Worm (Caenorhabditis elegans) whole organism, mixed stage, embryonic: ENCODE measurements around the gene ptr-5.

Experiments used
- M03D4.4 ChIP-seq: sonication (generic microtip); optimal IDR thresholded peaks from 2 replicates; lab custom pipeline; 2017; ENCODE audit warnings: mild to moderate bottlenecking, missing genetic modification characterization, missing compliant biosample characterization
- bed-3 ChIP-seq: fragments of 200-800 bp; sonication (Bioruptor generic); optimal IDR thresholded peaks from 3 replicates; lab custom pipeline; 2018; ENCODE audit warnings: mild to moderate bottlenecking, missing genetic modification characterization, moderate library complexity, missing compliant biosample characterization
- blmp-1 ChIP-seq: fragments of 150-350 bp; optimal IDR thresholded peaks from 2 replicates; lab custom pipeline; 2014; ENCODE audit warnings: missing biosample characterization, missing genetic modification characterization
- ceh-39 ChIP-seq: fragments of 150-350 bp; optimal IDR thresholded peaks from 2 replicates; lab custom pipeline; 2014; ENCODE audit warnings: missing biosample characterization, missing genetic modification characterization
- ces-1 ChIP-seq: fragments of 150-350 bp; optimal IDR thresholded peaks from 2 replicates; lab custom pipeline; 2014; ENCODE audit warnings: missing biosample characterization, missing genetic modification reagents, missing genetic modification characterization
- cnd-1 ChIP-seq: fragments of 200-800 bp; sonication (Bioruptor generic); optimal IDR thresholded peaks from 2 replicates; lab custom pipeline; 2018; ENCODE audit warnings: mild to moderate bottlenecking, missing genetic modification characterization, missing compliant biosample characterization
- drap-1 ChIP-seq: fragments of 200-800 bp; sonication (Bioruptor generic); optimal IDR thresholded peaks from 3 replicates; lab custom pipeline; 2018; ENCODE audit warnings: mild to moderate bottlenecking, missing genetic modification characterization, missing compliant biosample characterization
- elt-1 ChIP-seq: sonication (generic microtip); optimal IDR thresholded peaks from 2 replicates; lab custom pipeline; 2017; ENCODE audit warnings: missing genetic modification characterization, mild to moderate bottlenecking, missing compliant biosample characterization, antibody characterized with exemption, moderate library complexity, borderline replicate concordance; ENCODE audit not compliant: insufficient read depth
- elt-3 ChIP-seq: fragments of 150-350 bp; optimal IDR thresholded peaks from 2 replicates; lab custom pipeline; 2014; ENCODE audit warnings: missing biosample characterization, missing genetic modification characterization
- flh-1 ChIP-seq: fragments of 200-800 bp; sonication (Bioruptor generic); optimal IDR thresholded peaks from 2 replicates; lab custom pipeline; 2018; ENCODE audit warnings: mild to moderate bottlenecking, missing genetic modification characterization, moderate library complexity, missing compliant biosample characterization
- ham-2 ChIP-seq: fragments of 200-800 bp; sonication (Bioruptor generic); optimal IDR thresholded peaks from 2 replicates; lab custom pipeline; 2018; ENCODE audit warnings: mild to moderate bottlenecking, missing genetic modification characterization, missing compliant biosample characterization
- hlh-1 ChIP-seq: fragments of 150-350 bp; optimal IDR thresholded peaks from 2 replicates; lab custom pipeline; 2014; ENCODE audit warnings: missing biosample characterization, missing genetic modification reagents, missing genetic modification characterization
- lin-13 ChIP-seq: fragments of 150-350 bp; optimal IDR thresholded peaks from 2 replicates; lab custom pipeline; 2014; ENCODE audit warnings: missing biosample characterization, missing genetic modification characterization
- lin-32 ChIP-seq: fragments of 200-800 bp; sonication (Bioruptor generic); optimal IDR thresholded peaks from 2 replicates; lab custom pipeline; 2018; ENCODE audit warnings: mild to moderate bottlenecking, missing genetic modification characterization, missing compliant biosample characterization
- lsy-2 ChIP-seq: fragments of 150-350 bp; optimal IDR thresholded peaks from 2 replicates; lab custom pipeline; 2014; ENCODE audit warnings: missing biosample characterization, missing genetic modification characterization
- mab-5 ChIP-seq: fragments of 150-350 bp; optimal IDR thresholded peaks from 2 replicates; lab custom pipeline; 2014; ENCODE audit warnings: missing biosample characterization, missing genetic modification characterization
- mep-1 ChIP-seq: fragments of 150-350 bp; optimal IDR thresholded peaks from 2 replicates; lab custom pipeline; 2017; ENCODE audit warnings: missing biosample characterization, missing genetic modification reagents, missing genetic modification characterization, inconsistent platforms
- mls-2 ChIP-seq: sonication (generic microtip); optimal IDR thresholded peaks from 2 replicates; lab custom pipeline; 2016; ENCODE audit warnings: mild to moderate bottlenecking, missing genetic modification characterization, moderate library complexity, missing compliant biosample characterization
- nhr-12 ChIP-seq: fragments of 150-350 bp; optimal IDR thresholded peaks from 2 replicates; lab custom pipeline; 2014; ENCODE audit warnings: missing biosample characterization, missing genetic modification characterization
- nhr-2 ChIP-seq: fragments of 150-350 bp; optimal IDR thresholded peaks from 2 replicates; lab custom pipeline; 2014; ENCODE audit warnings: missing biosample characterization, missing genetic modification characterization
- nhr-28 ChIP-seq: fragments of 150-350 bp; optimal IDR thresholded peaks from 2 replicates; lab custom pipeline; 2014; ENCODE audit warnings: missing biosample characterization, missing genetic modification characterization
- nhr-76 ChIP-seq: sonication (generic microtip); optimal IDR thresholded peaks from 2 replicates; lab custom pipeline; 2017; ENCODE audit warnings: missing biosample characterization, missing genetic modification characterization
- pha-4 ChIP-seq: fragments of 150-350 bp; optimal IDR thresholded peaks from 2 replicates; lab custom pipeline; 2018; ENCODE audit warnings: missing biosample characterization, missing genetic modification reagents, missing genetic modification characterization
- sem-2 ChIP-seq: fragments of 200-800 bp; sonication (Bioruptor generic); optimal IDR thresholded peaks from 2 replicates; lab custom pipeline; 2018; ENCODE audit warnings: mild to moderate bottlenecking, missing genetic modification characterization, missing compliant biosample characterization
- snpc-4 ChIP-seq: fragments of 150-350 bp; optimal IDR thresholded peaks from 2 replicates; lab custom pipeline; 2014; ENCODE audit warnings: missing biosample characterization, missing genetic modification characterization
- sptf-1 ChIP-seq: sonication (generic microtip); optimal IDR thresholded peaks from 2 replicates; lab custom pipeline; 2017; ENCODE audit warnings: mild to moderate bottlenecking, missing genetic modification characterization, moderate library complexity, missing compliant biosample characterization
- tbx-8 ChIP-seq: fragments of 200-800 bp; sonication (Bioruptor generic); optimal IDR thresholded peaks from 2 replicates; lab custom pipeline; 2018; ENCODE audit warnings: mild to moderate bottlenecking, missing genetic modification characterization, moderate library complexity, missing compliant biosample characterization
- unc-120 ChIP-seq: sonication (generic microtip); optimal IDR thresholded peaks from 2 replicates; lab custom pipeline; 2017; ENCODE audit warnings: missing genetic modification characterization, missing compliant biosample characterization; ENCODE audit not compliant: poor library complexity, severe bottlenecking
- unc-39 ChIP-seq: fragments of 150-350 bp; optimal IDR thresholded peaks from 2 replicates; lab custom pipeline; 2014; ENCODE audit warnings: missing biosample characterization, missing genetic modification characterization
- unc-62 ChIP-seq: fragments of 150-350 bp; optimal IDR thresholded peaks from 2 replicates; lab custom pipeline; 2014; ENCODE audit warnings: missing biosample characterization, missing genetic modification reagents, missing genetic modification characterization
- zip-8 ChIP-seq: fragments of 150-350 bp; optimal IDR thresholded peaks from 2 replicates; lab custom pipeline; 2014; ENCODE audit warnings: missing biosample characterization, missing genetic modification characterization
- ztf-11 ChIP-seq: fragments of 150-350 bp; optimal IDR thresholded peaks from 2 replicates; lab custom pipeline; 2014; ENCODE audit warnings: missing biosample characterization, missing genetic modification characterization

The ptr-5 gene

ce11 chrX:17329075-17329474, 10.7 kb downstream of the ptr-5 start:
- TF ChIP-seq drap-1 (no peak), zip-8 (no peak), mls-2 (tag; lab: Kevin White, UChicago) (no peak), lin-13 (tag; lab: Kevin White, UChicago) (no peak)

DNA sequence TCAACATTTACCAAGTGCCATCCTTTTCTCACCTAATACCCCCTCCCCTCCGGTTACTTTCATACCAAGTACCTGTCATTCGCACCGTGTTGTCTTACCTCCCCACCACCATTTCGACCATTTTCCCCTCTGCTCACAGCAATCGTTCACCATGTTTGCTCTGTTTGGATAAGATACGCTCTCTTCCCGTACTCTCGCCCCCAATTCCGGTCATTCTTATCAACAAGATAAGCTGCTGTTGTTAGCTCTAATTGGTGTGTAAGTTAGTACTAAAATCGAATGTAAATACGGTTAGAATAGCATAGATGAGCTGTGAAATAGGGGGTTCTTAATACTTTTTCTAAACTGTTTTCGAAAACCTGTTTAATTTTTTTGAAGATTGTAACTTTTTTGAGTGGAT, 12.2 kb downstream of the ptr-5 start:
- peak; percentile 21 for TF ChIP-seq nhr-2 (tag; lab: Kevin White, UChicago)
- TF ChIP-seq sptf-1 (tag; lab: Kevin White, UChicago) = no peak
- no peak for TF ChIP-seq nhr-12 (tag; lab: Kevin White, UChicago)
- TF ChIP-seq tbx-8 (GFP tag; lab: Kevin White, UChicago) = no peak
- no peak for TF ChIP-seq blmp-1 (tag; lab: Kevin White, UChicago)
- no peak for TF ChIP-seq ces-1 (GFP tag; lab: Kevin White, UChicago)
- TF ChIP-seq zip-8 = no peak
- TF ChIP-seq ceh-39 (tag; lab: Kevin White, UChicago) = no peak
- TF ChIP-seq pha-4 (tag; lab: Kevin White, UChicago) = peak; percentile 52

ce11 chrX:17333752-17334151, 15.4 kb downstream of the ptr-5 start, which contains the start of gene C53C11.5:
Gene C53C11.5 (plus strand): TSS chrX:17334052.
- TF ChIP-seq mab-5 (no peak), nhr-76 (no peak), lin-32 (no peak), lsy-2 (tag; lab: Kevin White, UChicago) (no peak), cnd-1 (no peak), mep-1 (tag; lab: Kevin White, UChicago) (no peak), elt-3 (tag; lab: Kevin White, UChicago) (no peak), ztf-11 (tag; lab: Kevin White, UChicago) (no peak), zip-8 (no peak)

DNA sequence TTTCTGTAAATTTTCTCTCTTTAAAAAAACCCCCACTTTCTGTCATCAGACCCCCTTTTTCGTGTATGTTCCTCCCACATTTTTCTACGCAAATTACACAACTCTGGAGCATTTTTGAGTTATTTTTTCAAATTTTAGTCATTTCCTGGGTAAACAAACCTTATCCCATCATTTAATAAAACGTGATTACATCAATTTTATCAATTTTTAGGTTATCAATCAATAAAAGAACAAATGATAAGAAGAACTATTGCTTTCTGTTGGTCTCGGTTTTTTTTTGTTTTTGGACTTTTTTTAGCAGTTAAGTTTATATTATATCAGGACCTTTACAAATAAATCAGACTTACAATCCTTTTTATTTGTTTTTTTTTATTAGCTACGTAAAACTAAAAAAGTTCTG, 18.0 kb downstream of the ptr-5 start, which contains the start of gene C53C11.2:
Gene C53C11.2, plus strand, starts transcription at position 284 of the 400 bp plus-strand sequence.
- no peak for TF ChIP-seq mab-5
- no peak for TF ChIP-seq tbx-8 (GFP tag; lab: Kevin White, UChicago)
- TF ChIP-seq nhr-2 (tag; lab: Kevin White, UChicago) = no peak
- TF ChIP-seq unc-62 = no peak
- TF ChIP-seq unc-120 = no peak
- TF ChIP-seq drap-1 = no peak
- no peak for TF ChIP-seq elt-3 (tag; lab: Kevin White, UChicago)
- no peak for TF ChIP-seq lsy-2 (tag; lab: Kevin White, UChicago)
- TF ChIP-seq lin-32 = no peak
- TF ChIP-seq elt-1 (tag; lab: Kevin White, UChicago) = no peak
- TF ChIP-seq zip-8 = no peak
- no peak for TF ChIP-seq ztf-11 (tag; lab: Kevin White, UChicago)
- TF ChIP-seq sem-2 (GFP tag; lab: Kevin White, UChicago) = no peak

ce11 chrX:17338944-17339343, 20.6 kb downstream of the ptr-5 start:
- TF ChIP-seq M03D4.4 (no peak), nhr-28 (no peak), flh-1 (GFP tag; lab: Kevin White, UChicago) (no peak), ceh-39 (tag; lab: Kevin White, UChicago) (no peak), unc-62 (no peak), bed-3 (GFP tag; lab: Kevin White, UChicago) (no peak), hlh-1 (tag; lab: Kevin White, UChicago) (no peak), mls-2 (tag; lab: Kevin White, UChicago) (no peak), snpc-4 (tag; lab: Kevin White, UChicago) (no peak), ham-2 (GFP tag; lab: Kevin White, UChicago) (no peak), ces-1 (GFP tag; lab: Kevin White, UChicago) (no peak), drap-1 (no peak), ztf-11 (tag; lab: Kevin White, UChicago) (no peak), lin-13 (tag; lab: Kevin White, UChicago) (no peak), lin-32 (no peak), unc-39 (tag; lab: Kevin White, UChicago) (no peak), lsy-2 (tag; lab: Kevin White, UChicago) (no peak), elt-3 (tag; lab: Kevin White, UChicago) (no peak)
